Worm (Caenorhabditis elegans) whole organism, late embryonic: ENCODE data around the gene inso-1.

Source experiments
- C08G9.2 ChIP-seq: sonication (generic microtip); optimal IDR thresholded peaks from 2 replicates; lab custom pipeline; 2016; ENCODE audit warnings: mild to moderate bottlenecking, missing genetic modification characterization, moderate library complexity, missing compliant biosample characterization
- C38D4.7 ChIP-seq: fragments of 200-800 bp; sonication (Bioruptor generic); optimal IDR thresholded peaks from 2 replicates; lab custom pipeline; 2018; ENCODE audit warnings: mild to moderate bottlenecking, missing genetic modification characterization, moderate library complexity, missing compliant biosample characterization
- F13H6.1 ChIP-seq: sonication (generic microtip); optimal IDR thresholded peaks from 2 replicates; lab custom pipeline; 2016; ENCODE audit warnings: missing genetic modification characterization, missing compliant biosample characterization
- K02D7.2 ChIP-seq: sonication (generic microtip); optimal IDR thresholded peaks from 2 replicates; lab custom pipeline; 2017; ENCODE audit warnings: mild to moderate bottlenecking, missing genetic modification characterization, missing compliant biosample characterization
- K09A11.1 ChIP-seq: sonication (generic microtip); optimal IDR thresholded peaks from 2 replicates; lab custom pipeline; 2017; ENCODE audit warnings: antibody characterized with exemption, mild to moderate bottlenecking, missing genetic modification characterization, missing compliant biosample characterization; ENCODE audit not compliant: insufficient read depth
- T23F11.4 ChIP-seq: fragments of 200-800 bp; sonication (Bioruptor generic); optimal IDR thresholded peaks from 2 replicates; lab custom pipeline; 2018; ENCODE audit warnings: mild to moderate bottlenecking, missing genetic modification characterization, missing compliant biosample characterization
- Y22D7AL.16 ChIP-seq: sonication (generic microtip); optimal IDR thresholded peaks from 2 replicates; lab custom pipeline; 2016; ENCODE audit warnings: missing genetic modification characterization, missing compliant biosample characterization
- ceh-14 ChIP-seq: sonication (generic microtip); optimal IDR thresholded peaks from 2 replicates; lab custom pipeline; 2016; ENCODE audit warnings: missing genotype, missing genetic modification characterization, missing compliant biosample characterization
- ceh-19 ChIP-seq: fragments of 200-800 bp; sonication (Bioruptor generic); optimal IDR thresholded peaks from 2 replicates; lab custom pipeline; 2018; ENCODE audit warnings: mild to moderate bottlenecking, missing genetic modification characterization, missing compliant biosample characterization
- ceh-22 ChIP-seq: sonication (generic microtip); optimal IDR thresholded peaks from 2 replicates; lab custom pipeline; 2017; ENCODE audit warnings: missing biosample characterization, missing genetic modification characterization
- ceh-30 ChIP-seq: fragments of 150-350 bp; optimal IDR thresholded peaks from 2 replicates; lab custom pipeline; 2014; ENCODE audit warnings: missing biosample characterization, missing genetic modification characterization
- ceh-48 ChIP-seq: sonication (generic microtip); optimal IDR thresholded peaks from 2 replicates; lab custom pipeline; 2016; ENCODE audit warnings: missing genetic modification characterization, inconsistent platforms, missing compliant biosample characterization
- ceh-9 ChIP-seq: sonication (generic microtip); optimal IDR thresholded peaks from 2 replicates; lab custom pipeline; 2016; ENCODE audit warnings: mild to moderate bottlenecking, missing genetic modification characterization, inconsistent platforms, missing compliant biosample characterization
- che-1 ChIP-seq: sonication (generic microtip); optimal IDR thresholded peaks from 2 replicates; lab custom pipeline; 2016; ENCODE audit warnings: mild to moderate bottlenecking, missing genetic modification characterization, missing compliant biosample characterization
- dve-1 ChIP-seq: sonication (generic microtip); optimal IDR thresholded peaks from 2 replicates; lab custom pipeline; 2017; ENCODE audit warnings: antibody characterized with exemption, mild to moderate bottlenecking, missing genetic modification characterization, missing compliant biosample characterization
- ets-4 ChIP-seq: sonication (generic microtip); optimal IDR thresholded peaks from 2 replicates; lab custom pipeline; 2016; ENCODE audit warnings: missing genetic modification characterization, missing compliant biosample characterization
- eyg-1 ChIP-seq: sonication (generic microtip); optimal IDR thresholded peaks from 2 replicates; lab custom pipeline; 2016; ENCODE audit warnings: missing genotype, missing genetic modification characterization, missing compliant biosample characterization
- fax-1 ChIP-seq: sonication (generic microtip); optimal IDR thresholded peaks from 2 replicates; lab custom pipeline; 2016; ENCODE audit warnings: missing genotype, missing genetic modification characterization, missing compliant biosample characterization
- fkh-10 ChIP-seq: fragments of 150-350 bp; optimal IDR thresholded peaks from 2 replicates; lab custom pipeline; 2014; ENCODE audit warnings: missing biosample characterization, missing genetic modification reagents, missing genetic modification characterization
- gmeb-2 ChIP-seq: sonication (generic microtip); optimal IDR thresholded peaks from 2 replicates; lab custom pipeline; 2016; ENCODE audit warnings: missing genetic modification characterization, inconsistent platforms, missing compliant biosample characterization
- hlh-13 ChIP-seq: fragments of 200-800 bp; sonication (Bioruptor generic); optimal IDR thresholded peaks from 2 replicates; lab custom pipeline; 2018; ENCODE audit warnings: mild to moderate bottlenecking, missing genetic modification characterization, missing compliant biosample characterization
- hlh-15 ChIP-seq: sonication (generic microtip); optimal IDR thresholded peaks from 2 replicates; lab custom pipeline; 2016; ENCODE audit warnings: missing genetic modification characterization, missing compliant biosample characterization
- hlh-30 ChIP-seq: sonication (generic microtip); optimal IDR thresholded peaks from 2 replicates; lab custom pipeline; 2017; ENCODE audit warnings: antibody characterized with exemption, missing genetic modification characterization, missing compliant biosample characterization; ENCODE audit not compliant: insufficient read depth
- hlh-6 ChIP-seq: sonication (generic microtip); optimal IDR thresholded peaks from 2 replicates; lab custom pipeline; 2016; ENCODE audit warnings: missing genotype, missing genetic modification characterization, missing compliant biosample characterization
- madf-2 ChIP-seq: sonication (generic microtip); optimal IDR thresholded peaks from 2 replicates; lab custom pipeline; 2017; ENCODE audit warnings: missing genetic modification characterization, missing compliant biosample characterization
- nhr-11 ChIP-seq: fragments of 150-350 bp; optimal IDR thresholded peaks from 2 replicates; lab custom pipeline; 2014; ENCODE audit warnings: missing biosample characterization, missing genetic modification characterization
- nhr-232 ChIP-seq: sonication (generic microtip); optimal IDR thresholded peaks from 2 replicates; lab custom pipeline; 2016; ENCODE audit warnings: missing genetic modification characterization, missing compliant biosample characterization
- npax-4 ChIP-seq: sonication (generic microtip); optimal IDR thresholded peaks from 2 replicates; lab custom pipeline; 2016; ENCODE audit warnings: missing genetic modification characterization, missing compliant biosample characterization
- odd-2 ChIP-seq: sonication (generic microtip); optimal IDR thresholded peaks from 2 replicates; lab custom pipeline; 2017; ENCODE audit warnings: antibody characterized with exemption, mild to moderate bottlenecking, missing genetic modification characterization, missing compliant biosample characterization
- pha-2 ChIP-seq: sonication (generic microtip); optimal IDR thresholded peaks from 2 replicates; lab custom pipeline; 2017; ENCODE audit warnings: mild to moderate bottlenecking, missing genetic modification characterization, missing compliant biosample characterization
- pha-4 ChIP-seq: fragments of 150-350 bp; optimal IDR thresholded peaks from 2 replicates; lab custom pipeline; 2018; ENCODE audit warnings: missing biosample characterization, missing genetic modification reagents, missing genetic modification characterization
- pqm-1 ChIP-seq: sonication (generic microtip); optimal IDR thresholded peaks from 2 replicates; lab custom pipeline; 2016; ENCODE audit warnings: missing genetic modification characterization, missing compliant biosample characterization
- pros-1 ChIP-seq: fragments of 150-350 bp; optimal IDR thresholded peaks from 2 replicates; lab custom pipeline; 2014; ENCODE audit warnings: missing biosample characterization, missing genetic modification reagents, missing genetic modification characterization
- ref-2 ChIP-seq: sonication (generic microtip); optimal IDR thresholded peaks from 2 replicates; lab custom pipeline; 2016; ENCODE audit warnings: missing genetic modification characterization, missing compliant biosample characterization
- rnt-1 ChIP-seq: sonication (generic microtip); optimal IDR thresholded peaks from 2 replicates; lab custom pipeline; 2016; ENCODE audit warnings: missing genetic modification characterization, missing compliant biosample characterization
- sdc-2 ChIP-seq: sonication (generic microtip); optimal IDR thresholded peaks from 2 replicates; lab custom pipeline; 2016; ENCODE audit warnings: missing genotype, missing genetic modification characterization, missing compliant biosample characterization
- syd-9 ChIP-seq: sonication (generic microtip); optimal IDR thresholded peaks from 2 replicates; lab custom pipeline; 2016; ENCODE audit warnings: mild to moderate bottlenecking, missing genetic modification characterization, moderate library complexity, missing compliant biosample characterization
- tbx-7 ChIP-seq: sonication (generic microtip); optimal IDR thresholded peaks from 2 replicates; lab custom pipeline; 2016; ENCODE audit warnings: missing genotype, missing genetic modification characterization, missing compliant biosample characterization
- ttx-3 ChIP-seq: sonication (generic microtip); optimal IDR thresholded peaks from 2 replicates; lab custom pipeline; 2016; ENCODE audit warnings: missing genetic modification reagents, missing genetic modification characterization, missing compliant biosample characterization
- unc-3 ChIP-seq, 2 experiments: fragments of 200-800 bp in 1 of 2; sonication (Bioruptor generic) in 1 of 2; sonication (generic microtip) in 1 of 2; conservative IDR thresholded peaks in 1 of 2; optimal IDR thresholded peaks in 1 of 2; 2 replicates each; pipeline versions ENCODE4 v1.3.6 to Lab custom; 2016 to 2022; ENCODE audit warnings: missing compliant biosample characterization in 2 of 2, missing genetic modification characterization in 2 of 2, missing genetic modification reagents in 1 of 2
- unc-55 ChIP-seq: sonication (generic microtip); optimal IDR thresholded peaks from 2 replicates; lab custom pipeline; 2017; ENCODE audit warnings: missing biosample characterization, missing genetic modification reagents, missing genetic modification characterization
- zip-5 ChIP-seq: sonication (generic microtip); optimal IDR thresholded peaks from 2 replicates; lab custom pipeline; 2016; ENCODE audit warnings: missing genetic modification characterization, missing compliant biosample characterization
- ztf-16 ChIP-seq: sonication (generic microtip); optimal IDR thresholded peaks from 2 replicates; lab custom pipeline; 2017; ENCODE audit warnings: missing genetic modification characterization, missing compliant biosample characterization

The inso-1 gene

ce11 chrX:1302267-1302666, 2.3 kb downstream of the inso-1 start (continued):
- TF ChIP-seq fkh-10 (GFP tag; lab: Kevin White, UChicago) (no peak), ref-2 (tag; lab: Kevin White, UChicago) (peak; percentile 69), fax-1 (tag; lab: Kevin White, UChicago) (peak; percentile 54), hlh-15 (tag; lab: Kevin White, UChicago) (no peak), nhr-232 (tag; lab: Kevin White, UChicago) (no peak), unc-55 (GFP tag; lab: Kevin White, UChicago) (peak; percentile 65), ets-4 (tag; lab: Kevin White, UChicago) (peak; percentile 77), sdc-2 (tag; lab: Kevin White, UChicago) (peak; percentile 94), F13H6.1 (tag; lab: Kevin White, UChicago) (peak; percentile 79), dve-1 (tag; lab: Kevin White, UChicago) (peak; percentile 58), ceh-22 (peak; percentile 16), madf-2 (tag; lab: Kevin White, UChicago) (peak; percentile 27), syd-9 (tag; lab: Kevin White, UChicago) (peak; percentile 67), ceh-14 (tag; lab: Kevin White, UChicago) (peak; percentile 26), unc-3 (GFP tag; conservative IDR thresholded peaks at IDR 0.05; lab: Robert Waterston, UW) (no peak), unc-3 (tag; optimal IDR thresholded peaks at IDR 0.05; lab: Kevin White, UChicago) (peak; percentile 24), zip-5 (tag; lab: Kevin White, UChicago) (peak; percentile 17), ceh-30 (tag; lab: Kevin White, UChicago) (peak; percentile 5), odd-2 (no peak), C08G9.2 (tag; lab: Kevin White, UChicago) (peak; percentile 85), nhr-11 (tag; lab: Kevin White, UChicago) (no peak), ceh-19 (peak; percentile 71), gmeb-2 (tag; lab: Kevin White, UChicago) (no peak), che-1 (tag; lab: Kevin White, UChicago) (peak; percentile 30), pha-2 (tag; lab: Kevin White, UChicago) (peak; percentile 46), eyg-1 (tag; lab: Kevin White, UChicago) (peak; percentile 74), tbx-7 (tag; lab: Kevin White, UChicago) (peak; percentile 56), npax-4 (tag; lab: Kevin White, UChicago) (no peak), K09A11.1 (tag; lab: Kevin White, UChicago) (no peak), C38D4.7 (GFP tag; lab: Kevin White, UChicago) (no peak), pha-4 (no peak), rnt-1 (tag; lab: Kevin White, UChicago) (peak; percentile 68), K02D7.2 (tag; lab: Kevin White, UChicago) (no peak), hlh-13 (no peak), hlh-30 (tag; lab: Kevin White, UChicago) (peak; percentile 75), pqm-1 (peak; percentile 56), ttx-3 (no peak), hlh-6 (no peak), Y22D7AL.16 (tag; lab: Kevin White, UChicago) (no peak), ceh-9 (no peak), T23F11.4 (GFP tag; lab: Kevin White, UChicago) (no peak), ztf-16 (tag; lab: Kevin White, UChicago) (peak; percentile 17), ceh-48 (tag; lab: Kevin White, UChicago) (peak; percentile 47), pros-1 (tag; lab: Kevin White, UChicago) (peak; percentile 77)
